Worm (Caenorhabditis elegans): Measurements from ENCODE around the gene semi-1.

The semi-1 gene

DNA sequence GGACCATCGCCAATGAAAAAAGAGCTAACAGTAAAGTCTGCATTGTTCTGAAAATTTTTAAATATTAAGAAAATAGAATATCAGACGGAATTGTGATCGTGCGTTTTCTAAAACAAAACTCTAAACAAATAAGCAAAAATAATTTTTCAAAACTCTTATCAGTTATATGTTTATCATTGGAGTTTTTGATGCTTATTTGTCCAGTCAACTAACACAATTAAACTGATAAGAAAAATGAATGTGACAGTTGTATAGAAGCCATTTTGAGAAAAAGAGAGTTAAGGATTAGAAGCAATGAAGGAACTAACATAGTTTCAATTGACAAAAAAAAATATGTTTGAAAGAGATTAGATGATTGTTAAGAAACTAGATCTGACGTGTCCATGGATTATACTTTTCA lies 15.7 kb upstream of the semi-1 start, which contains the start of gene ttr-44:
TSS of gene ttr-44 (minus strand) at position 47 of the 400 bp plus-strand sequence.
- no peak for TF ChIP-seq ama-1 (optimal IDR thresholded peaks at IDR 0.05)
- TF ChIP-seq R02D3.7 (tag; optimal IDR thresholded peaks at IDR 0.05) = no peak
- TF ChIP-seq hmg-11 (tag; optimal IDR thresholded peaks at IDR 0.05) = no peak
- TF ChIP-seq nhr-43 (tag; optimal IDR thresholded peaks at IDR 0.05; ENCODE audit: poor library complexity, severe bottlenecking) = no peak
- no peak for TF ChIP-seq unc-62 (GFP tag; optimal IDR thresholded peaks at IDR 0.05)
- no peak for TF ChIP-seq lin-39 (tag; optimal IDR thresholded peaks at IDR 0.05)
- TF ChIP-seq egl-27 (tag; optimal IDR thresholded peaks at IDR 0.05) = no peak
- TF ChIP-seq elt-3 (tag; optimal IDR thresholded peaks at IDR 0.05) = no peak
- TF ChIP-seq elt-2 (tag; optimal IDR thresholded peaks at IDR 0.05) = peak; percentile 87
- peak; percentile 30 for TF ChIP-seq jun-1 (tag; optimal IDR thresholded peaks at IDR 0.05)
- TF ChIP-seq sea-2 (GFP tag; optimal IDR thresholded peaks at IDR 0.05) = no peak
- TF ChIP-seq pqm-1 (tag; optimal IDR thresholded peaks at IDR 0.05) = peak; percentile 87
- TF ChIP-seq ztf-11 (tag; optimal IDR thresholded peaks at IDR 0.05) = no peak
- no peak for TF ChIP-seq elt-1 (tag; optimal IDR thresholded peaks at IDR 0.05)
- peak; percentile 81 for TF ChIP-seq pha-4 (tag; optimal IDR thresholded peaks at IDR 0.05)
- no peak for TF ChIP-seq fos-1 (tag; optimal IDR thresholded peaks at IDR 0.05)
- no peak for TF ChIP-seq nhr-11 (tag; optimal IDR thresholded peaks at IDR 0.05)
- TF ChIP-seq nhr-77 (tag; optimal IDR thresholded peaks at IDR 0.05) = no peak
- no peak for TF ChIP-seq fkh-2 (tag; optimal IDR thresholded peaks at IDR 0.05)

DNA sequence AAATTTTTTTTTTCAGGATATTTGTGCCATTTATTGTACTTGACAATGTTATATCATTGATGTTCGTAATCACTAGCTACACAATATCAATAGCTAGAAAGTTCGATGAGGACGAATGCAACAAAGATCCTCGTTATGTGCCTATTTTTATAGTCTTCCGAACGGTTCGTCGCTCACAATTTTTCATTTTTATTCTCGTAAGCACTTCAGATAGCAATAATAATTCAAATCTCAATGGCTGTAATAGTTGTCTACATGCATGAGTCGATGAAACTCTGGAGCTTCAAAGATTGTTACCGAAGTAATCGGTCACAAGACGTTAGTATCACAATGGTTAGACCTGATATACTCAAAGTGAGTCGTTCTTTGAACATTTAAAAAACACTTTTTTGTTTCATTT lies 14.2 kb upstream of the semi-1 start:
- TF ChIP-seq jun-1 (tag; optimal IDR thresholded peaks at IDR 0.05) = peak; percentile 42
- peak; percentile 68 for TF ChIP-seq pqm-1 (tag; optimal IDR thresholded peaks at IDR 0.05)
- TF ChIP-seq lin-15B (tag; optimal IDR thresholded peaks at IDR 0.05) = no peak
- TF ChIP-seq hmg-11 (tag; optimal IDR thresholded peaks at IDR 0.05) = no peak
- peak; percentile 31 for TF ChIP-seq pha-4 (tag; optimal IDR thresholded peaks at IDR 0.05)
- no peak for TF ChIP-seq ceh-82 (tag; optimal IDR thresholded peaks at IDR 0.05)
- TF ChIP-seq nhr-76 (tag; optimal IDR thresholded peaks at IDR 0.05) = no peak
- TF ChIP-seq snpc-4 (tag; optimal IDR thresholded peaks at IDR 0.05) = no peak
- no peak for TF ChIP-seq ceh-28 (tag; optimal IDR thresholded peaks at IDR 0.05)
- no peak for TF ChIP-seq daf-12 (tag; optimal IDR thresholded peaks at IDR 0.05)
- TF ChIP-seq elt-3 (tag; optimal IDR thresholded peaks at IDR 0.05) = no peak
- no peak for TF ChIP-seq aly-2 (tag; optimal IDR thresholded peaks at IDR 0.05)
- peak; percentile 58 for TF ChIP-seq ama-1 (optimal IDR thresholded peaks at IDR 0.05)
- TF ChIP-seq elt-2 (tag; optimal IDR thresholded peaks at IDR 0.05) = peak; percentile 35
- no peak for TF ChIP-seq unc-62 (GFP tag; optimal IDR thresholded peaks at IDR 0.05)
- TF ChIP-seq nhr-28 (tag; optimal IDR thresholded peaks at IDR 0.05) = no peak

DNA sequence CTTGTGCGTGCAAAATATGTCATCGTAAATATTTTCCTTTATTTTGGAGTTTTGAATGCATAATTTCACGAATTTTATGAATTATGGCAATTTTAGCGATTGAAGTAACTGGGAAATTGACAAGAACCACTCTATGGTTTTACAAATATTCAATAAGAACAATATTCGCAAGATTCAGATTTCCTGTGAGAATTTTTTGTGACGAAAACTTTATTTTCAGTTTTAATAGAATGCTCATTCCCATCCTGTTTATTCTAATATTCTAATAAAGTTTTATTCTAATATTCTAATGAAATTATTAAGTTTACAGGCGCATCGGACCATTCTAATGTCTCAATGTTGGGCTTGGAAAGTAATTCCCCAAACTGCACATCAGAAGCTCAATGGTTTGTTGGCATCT lies 8.2 kb upstream of the semi-1 start, which contains the start of gene R11G10.3:
TSS of gene R11G10.3 (plus strand) at position 301 of the 400 bp plus-strand sequence.
- no peak for TF ChIP-seq nhr-28 (tag; optimal IDR thresholded peaks at IDR 0.05)
- TF ChIP-seq daf-12 (tag; optimal IDR thresholded peaks at IDR 0.05) = no peak
- no peak for TF ChIP-seq snpc-4 (tag; optimal IDR thresholded peaks at IDR 0.05)
- TF ChIP-seq pqm-1 (tag; optimal IDR thresholded peaks at IDR 0.05) = no peak
- TF ChIP-seq nhr-23 (tag; optimal IDR thresholded peaks at IDR 0.05) = no peak

DNA sequence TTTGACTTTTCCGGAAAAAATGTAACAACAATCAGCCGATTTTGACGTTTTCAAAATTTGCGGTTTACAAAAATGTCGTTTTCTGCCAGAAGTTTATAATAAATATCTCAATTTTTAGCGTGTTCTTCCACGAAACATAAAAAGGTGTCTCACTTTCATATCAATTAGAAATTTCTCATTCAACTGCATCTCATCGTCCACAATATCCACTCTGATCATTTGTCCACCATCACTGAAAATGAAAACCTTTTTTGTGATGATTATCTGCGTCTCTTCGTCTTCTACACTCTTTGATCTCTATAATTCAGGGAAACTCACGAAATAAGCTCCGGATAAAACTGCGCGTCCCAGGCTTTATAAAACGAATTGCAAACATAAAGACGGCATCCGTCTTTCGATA lies 2.5 kb downstream of the semi-1 start:
- TF ChIP-seq lin-39 (tag; optimal IDR thresholded peaks at IDR 0.05) (no peak), zag-1 (tag; optimal IDR thresholded peaks at IDR 0.05) (no peak), mml-1 (tag; optimal IDR thresholded peaks at IDR 0.05) (no peak), nhr-67 (tag; optimal IDR thresholded peaks at IDR 0.05) (no peak), jun-1 (tag; optimal IDR thresholded peaks at IDR 0.05) (no peak), nfya-1 (tag; optimal IDR thresholded peaks at IDR 0.05; ENCODE audit: insufficient read depth) (no peak), sea-2 (GFP tag; optimal IDR thresholded peaks at IDR 0.05) (no peak), nhr-237 (tag; optimal IDR thresholded peaks at IDR 0.05) (no peak), pha-4 (tag; optimal IDR thresholded peaks at IDR 0.05) (no peak), nhr-25 (tag; optimal IDR thresholded peaks at IDR 0.05) (no peak), ztf-4 (tag; optimal IDR thresholded peaks at IDR 0.05) (no peak), elt-2 (tag; optimal IDR thresholded peaks at IDR 0.05) (no peak), ceh-82 (tag; optimal IDR thresholded peaks at IDR 0.05) (no peak), R02D3.7 (tag; optimal IDR thresholded peaks at IDR 0.05) (no peak), lsy-12 (tag; optimal IDR thresholded peaks at IDR 0.05) (no peak)
